Fruit fly (Drosophila melanogaster) whole organism: ENCODE data around the gene CG12398.

Source experiments
- CG8478 ChIP-seq: fragments of >200 bp; optimal IDR thresholded peaks from 2 replicates; lab custom pipeline; 2018; ENCODE audit warnings: inconsistent platforms
- Dll ChIP-seq: fragments of >200 bp; optimal IDR thresholded peaks from 2 replicates; lab custom pipeline; 2017
- EcR ChIP-seq, 2 experiments: fragments of >200 bp; optimal IDR thresholded peaks; 2 replicates each; lab custom pipeline; 2017; ENCODE audit warnings: missing biosample characterization in 2 of 2, missing genetic modification characterization in 2 of 2, missing genetic modification reagents in 2 of 2
- pan ChIP-seq: fragments of >200 bp; optimal IDR thresholded peaks from 2 replicates; lab custom pipeline; 2017
- psq ChIP-seq: fragments of >200 bp; optimal IDR thresholded peaks from 2 replicates; lab custom pipeline; 2017
- usp ChIP-seq: fragments of >200 bp; optimal IDR thresholded peaks from 2 replicates; lab custom pipeline; 2017; ENCODE audit warnings: missing biosample characterization, missing genetic modification characterization, mixed read lengths

Gene CG12398

dm6 chrX:14909658-14910378 is 3.8 kb downstream of the CG12398 start, which contains the start of gene fiz:
Gene fiz (minus strand): TSS chrX:14909708.
- no peak for TF ChIP-seq CG8478 (lab: Kevin White, UChicago)
- TF ChIP-seq Dll, result no peak
- no peak for TF ChIP-seq psq (lab: Kevin White, UChicago)
- TF ChIP-seq pan (lab: Kevin White, UChicago), result no peak
- TF ChIP-seq usp (GFP tag; lab: Kevin White, UChicago), result no peak
- no peak for TF ChIP-seq EcR (GFP tag; optimal IDR thresholded peaks at IDR 0.05; lab: Kevin White, UChicago)

- no peak for TF ChIP-seq Dll
- no peak for TF ChIP-seq psq (lab: Kevin White, UChicago)
- TF ChIP-seq CG8478 (lab: Kevin White, UChicago), result no peak
- TF ChIP-seq EcR (GFP tag; optimal IDR thresholded peaks at IDR 0.05; lab: Kevin White, UChicago), result no peak
- no peak for TF ChIP-seq usp (GFP tag; lab: Kevin White, UChicago)
Observed at dm6 chrX:14909051-14909450, 4.6 kb downstream of the CG12398 start.

dm6 chrX:14905499-14906044 is 8.0 kb downstream of the CG12398 start, which contains the start of gene CG9512:
Gene CG9512 (minus strand): TSS chrX:14905549.
- TF ChIP-seq pan (lab: Kevin White, UChicago) (no peak), Dll (no peak), usp (GFP tag; lab: Kevin White, UChicago) (no peak), EcR (GFP tag; optimal IDR thresholded peaks at IDR 0.05; lab: Kevin White, UChicago) (no peak), CG8478 (lab: Kevin White, UChicago) (no peak), psq (lab: Kevin White, UChicago) (no peak)

dm6 chrX:14897592-14897991 is 16.0 kb downstream of the CG12398 start:
- no peak for TF ChIP-seq Dll
- TF ChIP-seq pan (lab: Kevin White, UChicago), result no peak
- no peak for TF ChIP-seq psq (lab: Kevin White, UChicago)
- TF ChIP-seq usp (GFP tag; lab: Kevin White, UChicago), result no peak

- no peak for TF ChIP-seq Dll
- TF ChIP-seq CG8478 (lab: Kevin White, UChicago), result no peak
Observed at dm6 chrX:14896791-14897190, 16.8 kb downstream of the CG12398 start, which contains the start of gene CG9514. Gene CG9514 (minus strand): TSS chrX:14896891.

- TF ChIP-seq CG8478 (lab: Kevin White, UChicago), result no peak
- no peak for TF ChIP-seq usp (GFP tag; lab: Kevin White, UChicago)
- no peak for TF ChIP-seq EcR (GFP tag; optimal IDR thresholded peaks at IDR 0.05; lab: Kevin White, UChicago)
- no peak for TF ChIP-seq psq (lab: Kevin White, UChicago)
- TF ChIP-seq Dll, result no peak
- TF ChIP-seq pan (lab: Kevin White, UChicago), result no peak
Observed at dm6 chrX:14896310-14896709, 17.3 kb downstream of the CG12398 start.

dm6 chrX:14893872-14894271 is 19.7 kb downstream of the CG12398 start:
- TF ChIP-seq Dll (no peak), psq (lab: Kevin White, UChicago) (no peak), CG8478 (lab: Kevin White, UChicago) (no peak), pan (lab: Kevin White, UChicago) (no peak), usp (GFP tag; lab: Kevin White, UChicago) (no peak), EcR (GFP tag; optimal IDR thresholded peaks at IDR 0.05; lab: Kevin White, UChicago) (no peak)

dm6 chrX:14892303-14892702 is 21.3 kb downstream of the CG12398 start:
- TF ChIP-seq usp (GFP tag; lab: Kevin White, UChicago) (no peak), psq (lab: Kevin White, UChicago) (no peak), EcR (GFP tag; optimal IDR thresholded peaks at IDR 0.05; lab: Kevin White, UChicago) (no peak)

- no peak for TF ChIP-seq usp (GFP tag; lab: Kevin White, UChicago)
- TF ChIP-seq psq (lab: Kevin White, UChicago), result no peak
- TF ChIP-seq pan (lab: Kevin White, UChicago), result no peak
Observed at dm6 chrX:14885554-14885953, 28.1 kb downstream of the CG12398 start.

- TF ChIP-seq usp (GFP tag; lab: Kevin White, UChicago) (no peak), CG8478 (lab: Kevin White, UChicago) (no peak), Dll (no peak), EcR (GFP tag; optimal IDR thresholded peaks at IDR 0.05; lab: Kevin White, UChicago) (no peak), pan (lab: Kevin White, UChicago) (no peak), psq (lab: Kevin White, UChicago) (no peak)
Observed at dm6 chrX:14883993-14884392, 29.6 kb downstream of the CG12398 start.

dm6 chrX:14882536-14883118 is 31.0 kb downstream of the CG12398 start, which contains the start of the genes CG45064 and CG45065:
Gene CG45064 (minus strand): TSS chrX:14882586.
Gene CG45065 (minus strand): TSS chrX:14882586.
- TF ChIP-seq Dll (no peak), psq (lab: Kevin White, UChicago) (no peak), pan (lab: Kevin White, UChicago) (no peak), usp (GFP tag; lab: Kevin White, UChicago) (no peak), EcR (GFP tag; optimal IDR thresholded peaks at IDR 0.05; lab: Kevin White, UChicago) (no peak), CG8478 (lab: Kevin White, UChicago) (no peak)

- no peak for TF ChIP-seq Dll
- no peak for TF ChIP-seq pan (lab: Kevin White, UChicago)
- no peak for TF ChIP-seq EcR (GFP tag; optimal IDR thresholded peaks at IDR 0.05; lab: Kevin White, UChicago)
- no peak for TF ChIP-seq psq (lab: Kevin White, UChicago)
- no peak for TF ChIP-seq CG8478 (lab: Kevin White, UChicago)
- TF ChIP-seq usp (GFP tag; lab: Kevin White, UChicago), result no peak
Observed at dm6 chrX:14878917-14879316, 34.7 kb downstream of the CG12398 start.
